Fruit fly (Drosophila melanogaster): Measurements from ENCODE around the gene Zcchc7.

dm6 chr3L:16854387-16855033 is 9.3 kb downstream of the Zcchc7 start:
- TF ChIP-seq Pif1A (GFP tag; optimal IDR thresholded peaks at IDR 0.05) (no peak), CG13204 (GFP tag; optimal IDR thresholded peaks at IDR 0.05) (no peak), EcR (GFP tag; optimal IDR thresholded peaks at IDR 0.05) (peak; percentile 39), fd96Ca (GFP tag; IDR thresholded peaks at IDR 0.05) (no peak), CG15710 (tag; optimal IDR thresholded peaks at IDR 0.05) (peak; percentile 47), CG8301 (tag; optimal IDR thresholded peaks at IDR 0.05) (no peak), CG14655 (GFP tag; optimal IDR thresholded peaks at IDR 0.05) (no peak), Ets98B (GFP tag; IDR thresholded peaks at IDR 0.05) (no peak), CG9948 (tag; optimal IDR thresholded peaks at IDR 0.05) (no peak), CG12605 (GFP tag; IDR thresholded peaks at IDR 0.05) (no peak)

Measured in whole organism, pupa.